Worm (Caenorhabditis elegans): Measurements from ENCODE around the gene K09E9.3.

- TF ChIP-seq nhr-77 (tag; optimal IDR thresholded peaks at IDR 0.05) (no peak), ceh-16 (tag; optimal IDR thresholded peaks at IDR 0.05) (no peak), ZK546.5 (tag; optimal IDR thresholded peaks at IDR 0.05) (no peak), unc-62 (GFP tag; optimal IDR thresholded peaks at IDR 0.05) (no peak), elt-2 (tag; optimal IDR thresholded peaks at IDR 0.05) (peak; percentile 13), aly-2 (tag; optimal IDR thresholded peaks at IDR 0.05) (no peak), lin-39 (tag; optimal IDR thresholded peaks at IDR 0.05) (peak; percentile 66), nhr-67 (tag; optimal IDR thresholded peaks at IDR 0.05) (no peak), nhr-11 (tag; optimal IDR thresholded peaks at IDR 0.05) (no peak), ama-1 (optimal IDR thresholded peaks at IDR 0.05) (no peak), pqm-1 (tag; optimal IDR thresholded peaks at IDR 0.05) (no peak), nhr-76 (tag; optimal IDR thresholded peaks at IDR 0.05) (no peak), nhr-23 (tag; optimal IDR thresholded peaks at IDR 0.05) (no peak), fos-1 (tag; optimal IDR thresholded peaks at IDR 0.05) (no peak)
Observed at ce11 chrX:15613745-15614229, at the start of gene K09E9.3.

Measured in whole organism, L3 larva.